Fruit fly (Drosophila melanogaster) S2 (cell line): Measurements from ENCODE around the gene CG11695.

Experiments used
- CG8478 ChIP-seq: fragments of >200 bp; optimal IDR thresholded peaks from 2 replicates; lab custom pipeline; 2018
- CTCF ChIP-seq, 2 experiments: fragments of >200 bp; optimal IDR thresholded peaks; 2 replicates each; lab custom pipeline; 2018

DNA sequence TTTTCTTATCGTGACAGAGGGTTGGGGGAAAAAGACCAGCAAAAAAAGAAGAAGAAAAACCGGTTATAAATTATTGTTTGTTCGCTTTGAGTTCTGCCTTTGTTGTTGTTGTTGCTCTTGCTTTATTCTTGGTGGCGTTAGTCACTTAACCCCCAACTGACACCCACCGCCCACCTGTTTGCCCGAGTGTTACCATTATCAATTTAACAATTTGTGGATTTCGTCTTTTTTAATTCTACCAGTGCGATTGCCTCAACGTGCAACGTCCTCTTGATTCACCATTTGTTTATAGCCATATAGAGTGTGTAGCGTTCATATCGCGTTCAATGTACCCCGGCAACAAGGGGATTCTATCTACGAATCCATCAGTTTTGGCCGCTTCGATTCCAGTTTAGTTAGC is 24.7 kb downstream of the CG11695 start:
- TF ChIP-seq CTCF (optimal IDR thresholded peaks at IDR 0.05; lab: Kevin White, UChicago) (no peak), CG8478 (lab: Kevin White, UChicago) (no peak)
